Worm (Caenorhabditis elegans) whole organism, L3 larva: ENCODE measurements around the gene R09H10.5.

Source experiments
- ZK546.5 ChIP-seq: sonication (generic microtip); optimal IDR thresholded peaks from 2 replicates; lab custom pipeline; 2017; ENCODE audit warnings: missing biosample characterization, missing genetic modification characterization
- aly-2 ChIP-seq: fragments of 150-350 bp; optimal IDR thresholded peaks from 2 replicates; lab custom pipeline; 2014; ENCODE audit warnings: missing biosample characterization, missing genetic modification characterization
- ceh-82 ChIP-seq: fragments of 150-350 bp; optimal IDR thresholded peaks from 2 replicates; lab custom pipeline; 2014; ENCODE audit warnings: missing biosample characterization, missing genetic modification characterization
- ceh-9 ChIP-seq: sonication (generic microtip); optimal IDR thresholded peaks from 2 replicates; lab custom pipeline; 2018; ENCODE audit warnings: missing biosample characterization, missing genetic modification characterization
- daf-12 ChIP-seq: fragments of 150-350 bp; optimal IDR thresholded peaks from 2 replicates; lab custom pipeline; 2014; ENCODE audit warnings: missing biosample characterization, missing genetic modification reagents, missing genetic modification characterization
- egl-5 ChIP-seq: fragments of 150-350 bp; optimal IDR thresholded peaks from 2 replicates; lab custom pipeline; 2017; ENCODE audit warnings: missing biosample characterization, missing genetic modification reagents, missing genetic modification characterization, inconsistent platforms
- elt-1 ChIP-seq: fragments of 150-350 bp; optimal IDR thresholded peaks from 2 replicates; lab custom pipeline; 2014; ENCODE audit warnings: missing biosample characterization, missing genetic modification characterization
- elt-2 ChIP-seq: sonication (generic microtip); optimal IDR thresholded peaks from 2 replicates; lab custom pipeline; 2016; ENCODE audit warnings: missing genetic modification reagents, mild to moderate bottlenecking, missing genetic modification characterization, missing compliant biosample characterization
- eor-1 ChIP-seq, 2 experiments: fragments of 150-350 bp; optimal IDR thresholded peaks; 2 replicates each; lab custom pipeline; 2014 to 2018; ENCODE audit warnings: missing biosample characterization in 2 of 2, missing genetic modification characterization in 2 of 2
- fkh-10 ChIP-seq: sonication (generic microtip); optimal IDR thresholded peaks from 2 replicates; lab custom pipeline; 2017; ENCODE audit warnings: missing biosample characterization, missing genetic modification reagents, missing genetic modification characterization
- hmg-11 ChIP-seq: sonication (generic microtip); optimal IDR thresholded peaks from 2 replicates; lab custom pipeline; 2016; ENCODE audit warnings: missing genetic modification characterization, missing compliant biosample characterization
- jun-1 ChIP-seq: fragments of 150-350 bp; optimal IDR thresholded peaks from 2 replicates; lab custom pipeline; 2014; ENCODE audit warnings: missing biosample characterization, missing genetic modification reagents, missing genetic modification characterization
- lin-39 ChIP-seq: fragments of 150-350 bp; optimal IDR thresholded peaks from 2 replicates; lab custom pipeline; 2018; ENCODE audit warnings: missing biosample characterization, missing genetic modification reagents, missing genetic modification characterization
- lsy-12 ChIP-seq: sonication (generic microtip); optimal IDR thresholded peaks from 2 replicates; lab custom pipeline; 2016; ENCODE audit warnings: mild to moderate bottlenecking, missing genetic modification characterization, missing compliant biosample characterization
- mdl-1 ChIP-seq: fragments of 150-350 bp; optimal IDR thresholded peaks from 2 replicates; lab custom pipeline; 2014; ENCODE audit warnings: missing biosample characterization, missing genetic modification characterization
- nfya-1 ChIP-seq: sonication (generic microtip); optimal IDR thresholded peaks from 2 replicates; lab custom pipeline; 2017; ENCODE audit warnings: missing genetic modification characterization, mild to moderate bottlenecking, missing compliant biosample characterization, antibody characterized with exemption, moderate library complexity; ENCODE audit not compliant: insufficient read depth
- nhr-12 ChIP-seq: fragments of 150-350 bp; optimal IDR thresholded peaks from 2 replicates; lab custom pipeline; 2014; ENCODE audit warnings: missing biosample characterization, missing genetic modification characterization
- nhr-23 ChIP-seq: fragments of 150-350 bp; optimal IDR thresholded peaks from 2 replicates; lab custom pipeline; 2014; ENCODE audit warnings: missing biosample characterization, missing genetic modification reagents, missing genetic modification characterization
- nhr-237 ChIP-seq: fragments of 150-350 bp; optimal IDR thresholded peaks from 2 replicates; lab custom pipeline; 2014; ENCODE audit warnings: missing biosample characterization, missing genetic modification characterization
- nhr-43 ChIP-seq: sonication (generic microtip); optimal IDR thresholded peaks from 2 replicates; lab custom pipeline; 2016; ENCODE audit warnings: mild to moderate bottlenecking, missing genetic modification characterization, missing compliant biosample characterization; ENCODE audit not compliant: poor library complexity, severe bottlenecking
- nhr-76 ChIP-seq: fragments of 150-350 bp; sonication (generic microtip); optimal IDR thresholded peaks from 5 replicates; lab custom pipeline; 2014; ENCODE audit warnings: missing biosample characterization, missing genetic modification characterization
- pha-4 ChIP-seq: fragments of 150-350 bp; optimal IDR thresholded peaks from 2 replicates; lab custom pipeline; 2014; ENCODE audit warnings: missing biosample characterization, missing genetic modification reagents, missing genetic modification characterization
- pqm-1 ChIP-seq: fragments of 150-350 bp; optimal IDR thresholded peaks from 2 replicates; lab custom pipeline; 2017; ENCODE audit warnings: missing biosample characterization, missing genetic modification characterization, inconsistent platforms
- sea-2 ChIP-seq: fragments of 150-350 bp; sonication (generic microtip); optimal IDR thresholded peaks from 4 replicates; lab custom pipeline; 2014; ENCODE audit warnings: missing biosample characterization, missing genetic modification reagents, missing genetic modification characterization
- skn-1 ChIP-seq: fragments of 150-350 bp; optimal IDR thresholded peaks from 2 replicates; lab custom pipeline; 2014; ENCODE audit warnings: missing biosample characterization, missing genetic modification characterization
- unc-62 ChIP-seq: fragments of 150-350 bp; sonication (generic microtip); optimal IDR thresholded peaks from 4 replicates; lab custom pipeline; 2014; ENCODE audit warnings: missing biosample characterization, missing genetic modification reagents, missing genetic modification characterization

Gene R09H10.5

ce11 chrIV:10578367-10578766 lies 50.3 kb downstream of the R09H10.5 start, which contains the start of gene lgc-43:
Gene lgc-43 (plus strand): TSS chrIV:10578667.
- TF ChIP-seq unc-62 (GFP tag; lab: Kevin White, UChicago) = no peak
- TF ChIP-seq nhr-76 = peak; percentile 67

DNA sequence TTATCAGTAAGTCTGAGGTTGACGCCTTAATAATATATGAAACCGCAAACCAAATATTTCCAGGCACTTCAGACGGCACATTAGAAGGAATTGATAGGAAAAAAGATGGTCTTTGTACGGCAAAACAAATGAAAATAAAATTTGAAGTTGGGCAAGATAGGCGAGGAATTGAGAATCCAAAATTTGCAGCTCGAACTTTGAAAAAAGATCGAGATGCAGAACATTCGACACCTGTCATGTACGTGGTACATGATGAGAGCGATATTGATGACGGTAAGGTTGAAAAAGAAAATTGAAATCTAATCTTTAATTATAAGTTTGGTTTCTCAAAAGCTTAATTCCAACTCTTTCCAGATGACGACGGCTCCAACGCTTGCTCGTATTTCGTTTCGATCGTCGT lies 51.0 kb downstream of the R09H10.5 start:
- TF ChIP-seq elt-1 (no peak), lin-39 (tag; lab: Kevin White, UChicago) (no peak), egl-5 (no peak), elt-2 (tag; lab: Kevin White, UChicago) (no peak), ceh-9 (tag; lab: Kevin White, UChicago) (no peak), nhr-12 (no peak), eor-1 (tag; optimal IDR thresholded peaks at IDR 0.05; lab: Kevin White, UChicago) (no peak), skn-1 (no peak), mdl-1 (no peak), nfya-1 (no peak)

DNA sequence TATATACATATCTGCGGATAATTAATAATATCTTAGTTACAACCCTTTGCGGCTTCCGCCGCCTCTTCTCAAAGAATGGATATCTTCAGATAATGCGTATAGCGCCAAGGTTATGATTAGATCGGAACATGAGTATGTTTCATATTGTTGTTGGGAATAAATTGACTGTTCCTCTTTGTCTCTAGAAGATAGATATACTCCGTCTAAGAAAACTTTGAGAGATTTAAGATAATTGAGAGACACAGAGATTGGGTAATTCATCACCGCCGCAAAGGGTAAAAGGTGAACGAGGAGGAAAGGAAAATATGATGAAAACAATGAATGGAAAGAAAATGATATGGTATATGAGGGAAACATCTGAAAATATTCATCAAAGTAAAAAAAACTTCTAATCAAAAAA lies 52.0 kb downstream of the R09H10.5 start:
- no peak for TF ChIP-seq fkh-10 (GFP tag; lab: Kevin White, UChicago)
- no peak for TF ChIP-seq ceh-82 (tag; lab: Kevin White, UChicago)
- peak; percentile 34 for TF ChIP-seq nhr-23 (tag; lab: Kevin White, UChicago)
- TF ChIP-seq nhr-43 (tag; lab: Kevin White, UChicago) = no peak
- TF ChIP-seq elt-2 (tag; lab: Kevin White, UChicago) = no peak
- TF ChIP-seq jun-1 (tag; lab: Kevin White, UChicago) = no peak
- TF ChIP-seq hmg-11 (tag; lab: Kevin White, UChicago) = no peak

DNA sequence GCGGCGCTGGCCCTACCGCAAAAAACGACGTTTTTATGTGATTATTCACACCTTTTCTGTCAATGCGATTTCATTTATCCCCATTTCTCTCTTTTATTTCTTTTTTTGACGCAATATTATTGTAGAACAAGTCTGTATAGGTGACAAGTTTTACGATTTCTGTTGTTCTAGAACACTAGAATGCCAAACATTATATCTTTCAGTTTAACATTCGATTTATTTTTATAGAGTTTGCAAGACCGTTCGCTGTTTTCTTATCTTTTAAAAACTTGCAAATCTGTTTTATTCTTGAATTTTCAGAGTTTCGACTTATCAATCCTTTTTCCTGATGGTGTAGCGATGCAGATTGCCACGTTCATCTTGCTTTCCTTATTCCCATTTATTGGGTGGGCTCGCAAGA lies 52.6 kb downstream of the R09H10.5 start, which contains the start of gene efn-2:
Gene efn-2, plus strand, starts transcription at position 301 of the 400 bp plus-strand sequence.
- TF ChIP-seq aly-2 (no peak), egl-5 (peak; percentile 13), elt-2 (tag; lab: Kevin White, UChicago) (no peak)

ce11 chrIV:10574471-10574870 lies 54.2 kb downstream of the R09H10.5 start:
- peak; percentile 34 for TF ChIP-seq lin-39 (tag; lab: Kevin White, UChicago)
- no peak for TF ChIP-seq nhr-237
- TF ChIP-seq ZK546.5 (tag; lab: Kevin White, UChicago) = no peak
- no peak for TF ChIP-seq pqm-1 (tag; lab: Kevin White, UChicago)
- TF ChIP-seq daf-12 (tag; lab: Kevin White, UChicago) = no peak
- no peak for TF ChIP-seq pha-4 (tag; lab: Kevin White, UChicago)

DNA sequence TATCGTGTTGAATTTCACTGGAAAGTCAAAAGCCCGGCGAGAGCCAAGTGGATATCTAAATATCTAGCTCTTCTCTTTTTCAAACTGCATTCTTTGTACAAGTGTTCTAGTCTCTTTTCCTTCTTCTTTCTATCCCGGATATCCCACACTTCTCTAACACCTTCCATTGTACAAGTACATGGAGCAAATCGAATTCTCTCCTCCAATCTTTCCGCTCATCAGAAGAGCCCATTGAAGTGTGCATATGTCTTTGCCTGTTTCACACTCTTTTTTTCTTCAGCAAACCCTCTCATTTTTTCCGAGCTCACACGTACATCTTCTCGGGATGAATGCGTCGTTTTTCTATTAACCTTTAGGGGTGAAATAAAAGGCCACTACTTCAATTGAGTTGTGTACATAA lies 55.2 kb downstream of the R09H10.5 start:
- no peak for TF ChIP-seq ceh-9 (tag; lab: Kevin White, UChicago)
- TF ChIP-seq unc-62 (GFP tag; lab: Kevin White, UChicago) = no peak
- no peak for TF ChIP-seq lsy-12 (tag; lab: Kevin White, UChicago)
- peak; percentile 76 for TF ChIP-seq fkh-10 (GFP tag; lab: Kevin White, UChicago)
- TF ChIP-seq nhr-43 (tag; lab: Kevin White, UChicago) = no peak
- no peak for TF ChIP-seq sea-2
- TF ChIP-seq, all 47 proteins: peak for 1
